Worm (Caenorhabditis elegans) whole organism, L1 larva: ENCODE results near the gene ZC21.8.

Experiments
- elt-3 ChIP-seq, 6 experiments: fragments of 150-350 bp in 1 of 6; sonication (generic microtip); optimal IDR thresholded peaks; 2 replicates each; lab custom pipeline; 2017 to 2018; ENCODE audit warnings: missing biosample characterization in 6 of 6, missing genetic modification characterization in 6 of 6, inconsistent platforms in 1 of 6
- hlh-4 ChIP-seq: sonication (generic microtip); optimal IDR thresholded peaks from 2 replicates; lab custom pipeline; 2016; ENCODE audit warnings: mild to moderate bottlenecking, missing genetic modification characterization, missing compliant biosample characterization
- nhr-12 ChIP-seq: sonication (generic microtip); optimal IDR thresholded peaks from 2 replicates; lab custom pipeline; 2017; ENCODE audit warnings: missing biosample characterization, missing genetic modification characterization

DNA sequence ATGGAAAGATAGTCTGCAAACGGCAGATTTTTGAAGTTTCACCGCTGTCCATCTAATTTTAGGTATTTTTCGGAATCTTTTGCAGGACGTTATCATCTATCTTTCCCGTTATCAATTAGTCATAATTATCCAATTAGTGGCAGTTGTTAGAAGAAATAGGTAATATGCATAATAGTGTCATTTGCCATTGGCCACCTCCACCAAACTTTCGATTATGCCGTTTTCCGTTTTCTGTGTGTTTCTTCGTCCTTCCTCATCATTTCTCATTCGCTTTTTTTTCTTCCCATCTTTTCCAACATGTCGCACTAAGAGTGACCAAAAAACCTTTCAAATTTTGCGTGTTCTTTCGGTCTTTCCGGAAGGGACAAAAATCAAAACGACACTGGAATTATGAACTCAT lies 44.6 kb upstream of the ZC21.8 start:
- TF ChIP-seq hlh-4 (tag; lab: Kevin White, UChicago), result no peak
- no peak for TF ChIP-seq nhr-12 (tag; lab: Kevin White, UChicago)
- TF ChIP-seq elt-3 (tag; optimal IDR thresholded peaks at IDR 0.05; lab: Kevin White, UChicago), result no peak
